Fruit fly (Drosophila melanogaster) whole organism, embryonic: Measurements from ENCODE around the gene temp.
A peak's percentile ranks its signal among the peaks of the same experiment; 100 is the strongest.

Experiments used
- Abd-B ChIP-seq: fragments of 200-800 bp; sonication (Bioruptor generic); optimal IDR thresholded peaks from 2 replicates; lab custom pipeline; 2018; ENCODE audit warnings: missing biosample characterization, mild to moderate bottlenecking, missing genetic modification characterization, moderate library complexity
- Blimp-1 ChIP-seq: fragments of 200-800 bp; sonication (Bioruptor generic); optimal IDR thresholded peaks from 3 replicates; lab custom pipeline; 2018; ENCODE audit warnings: missing biosample characterization, missing genetic modification characterization, mild to moderate bottlenecking, moderate library complexity, missing genetic modification reagents
- CG10274 ChIP-seq: fragments of 200-800 bp; sonication (Bioruptor generic); optimal IDR thresholded peaks from 3 replicates; lab custom pipeline; 2017; ENCODE audit warnings: missing biosample characterization, mild to moderate bottlenecking, missing genetic modification characterization
- CG11398 ChIP-seq: fragments of 200-800 bp; sonication (Bioruptor generic); optimal IDR thresholded peaks from 2 replicates; lab custom pipeline; 2016; ENCODE audit warnings: missing biosample characterization, missing genetic modification characterization
- CG11723 ChIP-seq: fragments of 200-800 bp; sonication (Bioruptor generic); optimal IDR thresholded peaks from 2 replicates; lab custom pipeline; 2017; ENCODE audit warnings: missing biosample characterization, mild to moderate bottlenecking, missing genetic modification characterization
- CG12391 ChIP-seq: fragments of 200-800 bp; sonication (Bioruptor generic); optimal IDR thresholded peaks from 3 replicates; lab custom pipeline; 2018; ENCODE audit warnings: missing biosample characterization, mild to moderate bottlenecking, missing genetic modification characterization, moderate library complexity
- CG15073 ChIP-seq: fragments of 200-800 bp; sonication (Bioruptor generic); optimal IDR thresholded peaks from 2 replicates; lab custom pipeline; 2016; ENCODE audit warnings: missing biosample characterization, missing genetic modification characterization
- CG1647 ChIP-seq: fragments of 200-800 bp; sonication (Bioruptor generic); optimal IDR thresholded peaks from 3 replicates; lab custom pipeline; 2016; ENCODE audit warnings: missing biosample characterization, missing genetic modification characterization
- CG17359 ChIP-seq: fragments of 200-800 bp; sonication (Bioruptor generic); optimal IDR thresholded peaks from 3 replicates; lab custom pipeline; 2018; ENCODE audit warnings: missing biosample characterization, mild to moderate bottlenecking, missing genetic modification characterization, moderate library complexity
- CG2116 ChIP-seq: fragments of 200-800 bp; sonication (Bioruptor generic); optimal IDR thresholded peaks from 3 replicates; lab custom pipeline; 2018; ENCODE audit warnings: missing biosample characterization, mild to moderate bottlenecking, missing genetic modification characterization
- CG2889 ChIP-seq: fragments of 200-800 bp; sonication (Bioruptor generic); IDR thresholded peaks from 3 replicates; pipeline ENCODE4 v1.3.6; 2022; ENCODE audit warnings: missing biosample characterization, missing genetic modification characterization
- CG34376 ChIP-seq: fragments of 200-800 bp; sonication (Bioruptor generic); optimal IDR thresholded peaks from 2 replicates; lab custom pipeline; 2018; ENCODE audit warnings: missing biosample characterization, mild to moderate bottlenecking, missing genetic modification characterization
- CG6175 ChIP-seq: fragments of 200-800 bp; sonication (Bioruptor generic); IDR thresholded peaks from 3 replicates; pipeline ENCODE4 v1.3.6; 2022; ENCODE audit warnings: missing biosample characterization, missing genetic modification characterization
- CG6254 ChIP-seq: fragments of 200-800 bp; sonication (Bioruptor generic); optimal IDR thresholded peaks from 3 replicates; lab custom pipeline; 2017; ENCODE audit warnings: mild to moderate bottlenecking, missing biosample characterization, missing genetic modification reagents, missing genetic modification characterization
- CG7556 ChIP-seq: fragments of 200-800 bp; sonication (Bioruptor generic); optimal IDR thresholded peaks from 2 replicates; lab custom pipeline; 2017; ENCODE audit warnings: missing biosample characterization, mild to moderate bottlenecking, missing genetic modification characterization
- CG9727 ChIP-seq: fragments of 200-800 bp; sonication (Bioruptor generic); optimal IDR thresholded peaks from 3 replicates; lab custom pipeline; 2017; ENCODE audit warnings: missing biosample characterization, mild to moderate bottlenecking, missing genetic modification characterization
- Dad ChIP-seq: fragments of 200-800 bp; sonication (Bioruptor generic); optimal IDR thresholded peaks from 3 replicates; lab custom pipeline; 2016; ENCODE audit warnings: missing biosample characterization, missing genetic modification characterization
- Ets97D ChIP-seq: fragments of 200-800 bp; sonication (Bioruptor generic); optimal IDR thresholded peaks from 3 replicates; lab custom pipeline; 2016; ENCODE audit warnings: missing biosample characterization, missing genetic modification characterization
- HLHmδ ChIP-seq: fragments of 200-800 bp; sonication (Bioruptor generic); optimal IDR thresholded peaks from 2 replicates; lab custom pipeline; 2018; ENCODE audit warnings: missing biosample characterization, mild to moderate bottlenecking, missing genetic modification characterization, moderate library complexity
- Hmr ChIP-seq: fragments of 200-800 bp; sonication (Bioruptor generic); optimal IDR thresholded peaks from 3 replicates; lab custom pipeline; 2017; ENCODE audit warnings: mild to moderate bottlenecking, missing biosample characterization, missing genetic modification reagents, missing genetic modification characterization
- Hsf ChIP-seq: fragments of 200-800 bp; sonication (Bioruptor generic); optimal IDR thresholded peaks from 3 replicates; lab custom pipeline; 2016; ENCODE audit warnings: missing biosample characterization, missing genetic modification characterization
- Max ChIP-seq: fragments of 200-800 bp; sonication (Bioruptor generic); optimal IDR thresholded peaks from 2 replicates; lab custom pipeline; 2016; ENCODE audit warnings: missing biosample characterization, mild to moderate bottlenecking, missing genetic modification characterization
- NK7.1 ChIP-seq: fragments of 200-800 bp; sonication (Bioruptor generic); optimal IDR thresholded peaks from 3 replicates; lab custom pipeline; 2016; ENCODE audit warnings: missing biosample characterization, missing genetic modification characterization
- Scr ChIP-seq: fragments of 200-800 bp; sonication (Bioruptor generic); IDR thresholded peaks from 2 replicates; pipeline ENCODE4 v1.3.6; 2022; ENCODE audit warnings: missing biosample characterization, missing genetic modification characterization; ENCODE audit not compliant: partially characterized antibody
- Taf1 ChIP-seq: fragments of 200-800 bp; sonication (Bioruptor generic); IDR thresholded peaks from 2 replicates; pipeline ENCODE4 v1.3.6; 2022; ENCODE audit warnings: missing biosample characterization, missing genetic modification characterization
- aop ChIP-seq: fragments of 200-800 bp; sonication (Bioruptor generic); IDR thresholded peaks from 2 replicates; pipeline ENCODE4 v1.3.6; 2022; ENCODE audit warnings: missing biosample characterization, missing genetic modification characterization
- ash1 ChIP-seq: fragments of 200-800 bp; sonication (Bioruptor generic); optimal IDR thresholded peaks from 2 replicates; lab custom pipeline; 2018; ENCODE audit warnings: missing biosample characterization, mild to moderate bottlenecking, missing genetic modification characterization
- ato ChIP-seq: fragments of 200-800 bp; sonication (Bioruptor generic); IDR thresholded peaks from 2 replicates; pipeline ENCODE4 v1.3.6; 2022; ENCODE audit warnings: missing biosample characterization, missing genetic modification characterization; ENCODE audit not compliant: partially characterized antibody
- bigmax ChIP-seq: fragments of 200-800 bp; sonication (Bioruptor generic); optimal IDR thresholded peaks from 2 replicates; lab custom pipeline; 2018; ENCODE audit warnings: missing biosample characterization, mild to moderate bottlenecking, missing genetic modification characterization
- danr ChIP-seq: fragments of 200-800 bp; sonication (Bioruptor generic); IDR thresholded peaks from 2 replicates; pipeline ENCODE4 v1.3.6; 2022; ENCODE audit warnings: missing biosample characterization, missing genetic modification characterization
- en ChIP-seq: fragments of 200-800 bp; sonication (Bioruptor generic); optimal IDR thresholded peaks from 2 replicates; lab custom pipeline; 2016; ENCODE audit warnings: missing biosample characterization, missing genetic modification characterization
- gce ChIP-seq: fragments of 200-800 bp; sonication (Bioruptor generic); IDR thresholded peaks from 3 replicates; pipeline ENCODE4 v1.3.6; 2022; ENCODE audit warnings: missing biosample characterization, missing genetic modification characterization
- grn ChIP-seq: fragments of 200-800 bp; sonication (Bioruptor generic); optimal IDR thresholded peaks from 3 replicates; lab custom pipeline; 2017; ENCODE audit warnings: missing biosample characterization, missing genetic modification characterization
- gt ChIP-seq: fragments of 200-800 bp; sonication (Bioruptor generic); IDR thresholded peaks from 2 replicates; pipeline ENCODE4 v1.3.6; 2022; ENCODE audit warnings: missing biosample characterization, missing genetic modification characterization
- jigr1 ChIP-seq: fragments of 200-800 bp; sonication (Bioruptor generic); IDR thresholded peaks from 3 replicates; pipeline ENCODE4 v1.3.6; 2022; ENCODE audit warnings: missing biosample characterization, missing genetic modification characterization
- ken ChIP-seq: fragments of 200-800 bp; sonication (Bioruptor generic); IDR thresholded peaks from 3 replicates; pipeline ENCODE4 v1.3.6; 2022; ENCODE audit warnings: missing biosample characterization, missing genetic modification characterization
- klu ChIP-seq: fragments of 200-800 bp; sonication (Bioruptor generic); IDR thresholded peaks from 2 replicates; pipeline ENCODE4 v1.3.6; 2022; ENCODE audit warnings: missing biosample characterization, missing genetic modification characterization
- maf-S ChIP-seq: fragments of 200-800 bp; sonication (Bioruptor generic); optimal IDR thresholded peaks from 2 replicates; lab custom pipeline; 2016; ENCODE audit warnings: missing biosample characterization, missing genetic modification characterization
- mam ChIP-seq: fragments of 200-800 bp; sonication (Bioruptor generic); optimal IDR thresholded peaks from 3 replicates; lab custom pipeline; 2016; ENCODE audit warnings: missing biosample characterization, missing genetic modification characterization
- mld ChIP-seq: fragments of 200-800 bp; sonication (Bioruptor generic); IDR thresholded peaks from 3 replicates; pipeline ENCODE4 v1.3.6; 2022; ENCODE audit warnings: missing biosample characterization, missing genetic modification characterization; ENCODE audit not compliant: partially characterized antibody
- p53 ChIP-seq: fragments of 200-800 bp; sonication (Bioruptor generic); optimal IDR thresholded peaks from 2 replicates; lab custom pipeline; 2016; ENCODE audit warnings: missing biosample characterization, missing genetic modification characterization
- psq ChIP-seq: fragments of 200-800 bp; sonication (Bioruptor generic); optimal IDR thresholded peaks from 2 replicates; lab custom pipeline; 2017; ENCODE audit warnings: missing biosample characterization, missing genetic modification characterization
- sc ChIP-seq, 3 experiments: fragments of >200 bp in 2 of 3; fragments of 200-800 bp in 1 of 3; sonication (Bioruptor generic) in 1 of 3; optimal IDR thresholded peaks; 2 replicates in 2 of 3; 3 replicates in 1 of 3; lab custom pipeline; 2017; ENCODE audit warnings: mild to moderate bottlenecking in 1 of 3, missing biosample characterization in 1 of 3, missing genetic modification characterization in 1 of 3, missing genetic modification reagents in 1 of 3
- sens ChIP-seq: fragments of 200-800 bp; sonication (Bioruptor generic); peaks from one replicate; lab custom pipeline; 2016; ENCODE audit warnings: missing biosample characterization, missing genetic modification characterization
- sim ChIP-seq: fragments of 200-800 bp; sonication (Bioruptor generic); IDR thresholded peaks from 2 replicates; pipeline ENCODE4 v1.3.6; 2022; ENCODE audit warnings: missing biosample characterization, missing genetic modification characterization
- toy ChIP-seq: fragments of 200-800 bp; sonication (Bioruptor generic); IDR thresholded peaks from 2 replicates; pipeline ENCODE4 v1.3.6; 2022; ENCODE audit warnings: missing biosample characterization, missing genetic modification characterization
- tup ChIP-seq: fragments of 200-800 bp; sonication (Bioruptor generic); optimal IDR thresholded peaks from 2 replicates; lab custom pipeline; 2016; ENCODE audit warnings: missing biosample characterization, mild to moderate bottlenecking, missing genetic modification characterization, moderate library complexity
- vnd ChIP-seq: fragments of 200-800 bp; sonication (Bioruptor generic); IDR thresholded peaks from 3 replicates; pipeline ENCODE4 v1.3.6; 2022; ENCODE audit warnings: missing biosample characterization, missing genetic modification characterization; ENCODE audit not compliant: partially characterized antibody

temp gene

dm6 chrX:2296230-2297044 is 34.1 kb upstream of the temp start (continued):
- TF ChIP-seq aop (GFP tag; lab: Robert Waterston, UW) (no peak), danr (GFP tag; lab: Robert Waterston, UW) (peak; percentile 76), psq (peak; percentile 51), CG11723 (GFP tag; lab: Kevin White, UChicago) (peak; percentile 91), grn (GFP tag; lab: Kevin White, UChicago) (peak; percentile 64), Hsf (GFP tag; lab: Kevin White, UChicago) (peak; percentile 94), CG2116 (GFP tag; lab: Kevin White, UChicago) (peak; percentile 68), mam (GFP tag; lab: Kevin White, UChicago) (peak; percentile 93), sc (optimal IDR thresholded peaks at IDR 0.05; lab: Kevin White, UChicago) (no peak), sc (GFP tag; optimal IDR thresholded peaks at IDR 0.05; lab: Kevin White, UChicago) (peak; percentile 94), maf-S (GFP tag; lab: Kevin White, UChicago) (peak; percentile 89), en (GFP tag; lab: Kevin White, UChicago) (peak; percentile 92), CG6175 (GFP tag; lab: Robert Waterston, UW) (no peak; the same call in 2 of the 3 replicates), ken (GFP tag; lab: Robert Waterston, UW) (peak; percentile 73; the same call in 2 of the 3 replicates), p53 (GFP tag; lab: Kevin White, UChicago) (peak; percentile 89), CG10274 (peak; percentile 88), sim (no peak), jigr1 (no peak; the same call in 1 of the 3 replicates), vnd (GFP tag; lab: Robert Waterston, UW) (no peak), gce (GFP tag; lab: Robert Waterston, UW) (peak; percentile 46; the same call in 1 of the 3 replicates), Scr (GFP tag; lab: Robert Waterston, UW) (no peak), toy (GFP tag; lab: Robert Waterston, UW) (no peak), Dad (GFP tag; lab: Kevin White, UChicago) (peak; percentile 87), sens (GFP tag; lab: Kevin White, UChicago) (peak; percentile 99), bigmax (no peak), Hmr (GFP tag; lab: Kevin White, UChicago) (peak; percentile 96), CG9727 (GFP tag; lab: Kevin White, UChicago) (peak; percentile 96), CG15073 (GFP tag; lab: Kevin White, UChicago) (peak; percentile 42), ato (no peak), Ets97D (GFP tag; lab: Kevin White, UChicago) (peak; percentile 49), mld (GFP tag; lab: Robert Waterston, UW) (no peak), gt (peak; percentile 54), HLHmδ (GFP tag; lab: Kevin White, UChicago) (no peak), ash1 (no peak), CG11398 (GFP tag; lab: Kevin White, UChicago) (peak; percentile 95), Max (peak; percentile 92), Abd-B (GFP tag; lab: Kevin White, UChicago) (peak; percentile 94), Blimp-1 (GFP tag; lab: Kevin White, UChicago) (peak; percentile 93), CG34376 (GFP tag; lab: Kevin White, UChicago) (peak; percentile 87), klu (GFP tag; lab: Robert Waterston, UW) (peak; percentile 77), CG7556 (GFP tag; lab: Kevin White, UChicago) (peak; percentile 98), CG17359 (tag; lab: Kevin White, UChicago) (peak; percentile 87), NK7.1 (GFP tag; lab: Kevin White, UChicago) (peak; percentile 92), CG2889 (no peak), CG12391 (tag; lab: Kevin White, UChicago) (peak; percentile 91), Taf1 (peak; percentile 64; the same call in 1 of the 2 replicates), tup (peak; percentile 58), CG6254 (GFP tag; lab: Kevin White, UChicago) (peak; percentile 83), CG1647 (GFP tag; lab: Kevin White, UChicago) (peak; percentile 85)
